Worm (Caenorhabditis elegans) whole organism, late embryonic: Measurements from ENCODE around the gene M163.5.

Experiments used
- ama-1 ChIP-seq: fragments of 150-350 bp; optimal IDR thresholded peaks from 2 replicates; lab custom pipeline; 2014
- ceh-18 ChIP-seq: sonication (generic microtip); optimal IDR thresholded peaks from 2 replicates; lab custom pipeline; 2016; ENCODE audit warnings: missing genetic modification characterization, missing compliant biosample characterization
- ceh-19 ChIP-seq: fragments of 200-800 bp; sonication (Bioruptor generic); optimal IDR thresholded peaks from 2 replicates; lab custom pipeline; 2018; ENCODE audit warnings: mild to moderate bottlenecking, missing genetic modification characterization, missing compliant biosample characterization
- che-1 ChIP-seq: sonication (generic microtip); optimal IDR thresholded peaks from 2 replicates; lab custom pipeline; 2016; ENCODE audit warnings: mild to moderate bottlenecking, missing genetic modification characterization, missing compliant biosample characterization
- dmd-4 ChIP-seq: sonication (generic microtip); optimal IDR thresholded peaks from 2 replicates; lab custom pipeline; 2016; ENCODE audit warnings: borderline replicate concordance, missing genetic modification characterization, missing compliant biosample characterization
- elt-2 ChIP-seq: sonication (generic microtip); optimal IDR thresholded peaks from 2 replicates; lab custom pipeline; 2016; ENCODE audit warnings: missing genetic modification reagents, missing genetic modification characterization, missing compliant biosample characterization
- fkh-10 ChIP-seq: fragments of 150-350 bp; optimal IDR thresholded peaks from 2 replicates; lab custom pipeline; 2014; ENCODE audit warnings: missing biosample characterization, missing genetic modification reagents, missing genetic modification characterization
- lin-11 ChIP-seq: fragments of 200-800 bp; sonication (Bioruptor generic); optimal IDR thresholded peaks from 2 replicates; lab custom pipeline; 2018; ENCODE audit warnings: mild to moderate bottlenecking, missing genetic modification characterization, missing compliant biosample characterization
- nfya-1 ChIP-seq: sonication (generic microtip); optimal IDR thresholded peaks from 2 replicates; lab custom pipeline; 2017; ENCODE audit warnings: missing genetic modification characterization, mild to moderate bottlenecking, missing compliant biosample characterization, antibody characterized with exemption, moderate library complexity
- npax-4 ChIP-seq: sonication (generic microtip); optimal IDR thresholded peaks from 2 replicates; lab custom pipeline; 2016; ENCODE audit warnings: missing genetic modification characterization, missing compliant biosample characterization
- pha-2 ChIP-seq: sonication (generic microtip); optimal IDR thresholded peaks from 2 replicates; lab custom pipeline; 2017; ENCODE audit warnings: mild to moderate bottlenecking, missing genetic modification characterization, missing compliant biosample characterization
- tbx-2 ChIP-seq: sonication (generic microtip); optimal IDR thresholded peaks from 2 replicates; lab custom pipeline; 2016; ENCODE audit warnings: missing genetic modification characterization, missing compliant biosample characterization

DNA sequence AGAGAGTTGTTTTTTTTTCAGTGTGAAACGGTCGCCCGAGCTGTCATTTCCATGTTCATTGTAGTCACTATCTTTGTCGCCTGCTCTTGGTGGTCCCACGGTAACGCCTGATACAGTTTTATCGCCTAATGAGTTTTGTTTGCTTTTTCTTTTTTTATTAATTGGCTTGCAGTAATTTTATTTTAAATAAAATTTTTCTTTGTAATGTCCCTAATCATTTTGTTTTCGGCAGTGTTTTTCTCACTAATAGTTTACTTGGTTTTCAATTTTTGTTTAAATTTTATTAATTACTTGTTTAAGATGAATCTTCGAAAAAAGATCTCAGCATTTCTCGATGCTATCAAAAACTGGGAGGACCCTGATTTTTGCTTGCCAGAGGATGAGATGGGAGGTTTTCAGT lies 8.2 kb upstream of the M163.5 start, which contains the start of gene M163.22:
- TF ChIP-seq npax-4 (tag; lab: Kevin White, UChicago) (no peak), pha-2 (tag; lab: Kevin White, UChicago) (no peak), elt-2 (tag; lab: Kevin White, UChicago) (no peak), fkh-10 (no peak), che-1 (tag; lab: Kevin White, UChicago) (no peak), tbx-2 (tag; lab: Kevin White, UChicago) (no peak), ceh-19 (GFP tag; lab: Kevin White, UChicago) (no peak), ama-1 (lab: Kevin White, UChicago) (no peak), nfya-1 (tag; lab: Kevin White, UChicago) (no peak), ceh-18 (tag; lab: Kevin White, UChicago) (no peak), lin-11 (tag; lab: Kevin White, UChicago) (no peak), dmd-4 (tag; lab: Kevin White, UChicago) (no peak)
